Worm (Caenorhabditis elegans) whole organism, young adult: ENCODE measurements around the gene cpb-2.

Experiments used
- B0261.1 ChIP-seq: sonication (generic microtip); optimal IDR thresholded peaks from 2 replicates; lab custom pipeline; 2016; ENCODE audit warnings: mild to moderate bottlenecking, missing genetic modification characterization, moderate library complexity, missing compliant biosample characterization
- F23B12.7 ChIP-seq: sonication (generic microtip); optimal IDR thresholded peaks from 2 replicates; lab custom pipeline; 2017; ENCODE audit warnings: missing genetic modification characterization, mild to moderate bottlenecking, missing compliant biosample characterization, antibody characterized with exemption, moderate library complexity; ENCODE audit not compliant: insufficient read depth
- T26A5.8 ChIP-seq: sonication (generic microtip); optimal IDR thresholded peaks from 2 replicates; lab custom pipeline; 2016; ENCODE audit warnings: missing genetic modification characterization, missing compliant biosample characterization
- ZK185.1 ChIP-seq: sonication (generic microtip); optimal IDR thresholded peaks from 2 replicates; lab custom pipeline; 2016; ENCODE audit warnings: mild to moderate bottlenecking, missing genetic modification characterization, missing compliant biosample characterization; ENCODE audit not compliant: poor library complexity, severe bottlenecking
- akir-1 ChIP-seq: fragments of 200-800 bp; sonication (Bioruptor generic); optimal IDR thresholded peaks from 2 replicates; lab custom pipeline; 2018; ENCODE audit warnings: mild to moderate bottlenecking, missing genetic modification characterization, moderate library complexity, missing compliant biosample characterization
- attf-3 ChIP-seq: fragments of 200-800 bp; sonication (Bioruptor generic); conservative IDR thresholded peaks from 2 replicates; pipeline ENCODE4 v1.3.6; 2022; ENCODE audit warnings: missing genetic modification reagents, missing genetic modification characterization, missing compliant biosample characterization
- attf-5 ChIP-seq: fragments of 200-800 bp; sonication (Bioruptor generic); optimal IDR thresholded peaks from 2 replicates; lab custom pipeline; 2018; ENCODE audit warnings: mild to moderate bottlenecking, missing genetic modification characterization, missing compliant biosample characterization
- ccch-3 ChIP-seq: fragments of 200-800 bp; sonication (Bioruptor generic); optimal IDR thresholded peaks from 2 replicates; lab custom pipeline; 2018; ENCODE audit warnings: mild to moderate bottlenecking, missing genetic modification characterization, missing compliant biosample characterization
- cebp-1 ChIP-seq, 2 experiments: fragments of 200-800 bp in 1 of 2; sonication (Bioruptor generic) in 1 of 2; sonication (generic microtip) in 1 of 2; IDR thresholded peaks in 1 of 2; optimal IDR thresholded peaks in 1 of 2; 2 replicates each; pipeline versions ENCODE4 v1.3.6 to Lab custom; 2017 to 2022; ENCODE audit warnings: missing compliant biosample characterization in 2 of 2, missing genetic modification characterization in 2 of 2, mild to moderate bottlenecking in 1 of 2, missing genetic modification reagents in 1 of 2, moderate library complexity in 1 of 2
- die-1 ChIP-seq: sonication (generic microtip); optimal IDR thresholded peaks from 2 replicates; lab custom pipeline; 2016; ENCODE audit warnings: missing genotype, mild to moderate bottlenecking, missing genetic modification characterization, missing compliant biosample characterization
- ets-4 ChIP-seq: fragments of 200-800 bp; sonication (Bioruptor generic); optimal IDR thresholded peaks from 2 replicates; lab custom pipeline; 2018; ENCODE audit warnings: mild to moderate bottlenecking, missing genetic modification characterization, missing compliant biosample characterization
- hmg-1.2 ChIP-seq: fragments of 200-800 bp; sonication (Bioruptor generic); IDR thresholded peaks from 2 replicates; pipeline ENCODE4 v1.3.6; 2022; ENCODE audit warnings: missing genetic modification reagents, missing genetic modification characterization, missing compliant biosample characterization
- lag-1 ChIP-seq: fragments of 200-800 bp; sonication (Bioruptor generic); IDR thresholded peaks from 2 replicates; pipeline ENCODE4 v1.3.6; 2022; ENCODE audit warnings: missing genetic modification reagents, missing genetic modification characterization, missing compliant biosample characterization
- let-526 ChIP-seq: fragments of 200-800 bp; sonication (Bioruptor generic); IDR thresholded peaks from 2 replicates; pipeline ENCODE4 v1.3.6; 2022; ENCODE audit warnings: missing genetic modification reagents, missing genetic modification characterization, missing compliant biosample characterization
- lin-40 ChIP-seq: sonication (generic microtip); optimal IDR thresholded peaks from 2 replicates; lab custom pipeline; 2016; ENCODE audit warnings: missing genetic modification characterization, mild to moderate bottlenecking, missing compliant biosample characterization, missing genotype, missing genetic modification reagents
- madf-10 ChIP-seq: sonication (generic microtip); optimal IDR thresholded peaks from 2 replicates; lab custom pipeline; 2016; ENCODE audit warnings: mild to moderate bottlenecking, missing genetic modification characterization, missing compliant biosample characterization
- mcd-1 ChIP-seq: fragments of 200-800 bp; sonication (Bioruptor generic); IDR thresholded peaks from 2 replicates; pipeline ENCODE4 v1.3.6; 2022; ENCODE audit warnings: missing genetic modification reagents, missing genetic modification characterization, missing compliant biosample characterization
- nhr-27 ChIP-seq: fragments of 200-800 bp; sonication (Bioruptor generic); optimal IDR thresholded peaks from 2 replicates; lab custom pipeline; 2018; ENCODE audit warnings: mild to moderate bottlenecking, missing genetic modification characterization, moderate library complexity, missing compliant biosample characterization
- nhr-80 ChIP-seq: sonication (generic microtip); optimal IDR thresholded peaks from 2 replicates; lab custom pipeline; 2016; ENCODE audit warnings: missing genetic modification characterization, missing compliant biosample characterization
- pha-4 ChIP-seq: fragments of 150-350 bp; sonication (generic microtip); optimal IDR thresholded peaks from 2 replicates; lab custom pipeline; 2014; ENCODE audit warnings: missing biosample characterization, missing genetic modification reagents, missing genetic modification characterization
- rcor-1 ChIP-seq: fragments of 200-800 bp; sonication (Bioruptor generic); IDR thresholded peaks from 2 replicates; pipeline ENCODE4 v1.3.6; 2022; ENCODE audit warnings: missing genetic modification reagents, missing genetic modification characterization, missing compliant biosample characterization
- snpc-4 ChIP-seq, 5 experiments: fragments of 150-350 bp in 1 of 5; sonication (generic microtip) in 4 of 5; optimal IDR thresholded peaks; 2 replicates each; lab custom pipeline; 2014 to 2018; ENCODE audit warnings: missing genetic modification characterization in 5 of 5, missing biosample characterization in 3 of 5, antibody characterized with exemption in 2 of 5, mild to moderate bottlenecking in 2 of 5, missing compliant biosample characterization in 2 of 5, missing genotype in 2 of 5, moderate library complexity in 2 of 5, missing genetic modification reagents in 1 of 5
- sptf-2 ChIP-seq: fragments of 200-800 bp; sonication (Bioruptor generic); optimal IDR thresholded peaks from 2 replicates; lab custom pipeline; 2018; ENCODE audit warnings: mild to moderate bottlenecking, missing genetic modification characterization, missing compliant biosample characterization
- tbp1 ChIP-seq: fragments of 200-800 bp; sonication (Bioruptor generic); optimal IDR thresholded peaks from 2 replicates; lab custom pipeline; 2018; ENCODE audit warnings: mild to moderate bottlenecking, missing genetic modification characterization, missing compliant biosample characterization
- tbx-9 ChIP-seq: sonication (generic microtip); optimal IDR thresholded peaks from 2 replicates; lab custom pipeline; 2016; ENCODE audit warnings: borderline replicate concordance, missing genetic modification characterization, inconsistent platforms, missing compliant biosample characterization
- tlf-1 ChIP-seq: fragments of 200-800 bp; sonication (Bioruptor generic); optimal IDR thresholded peaks from 2 replicates; lab custom pipeline; 2018; ENCODE audit warnings: mild to moderate bottlenecking, missing genetic modification characterization, missing compliant biosample characterization
- xnd-1 ChIP-seq: sonication (generic microtip); optimal IDR thresholded peaks from 2 replicates; lab custom pipeline; 2016; ENCODE audit warnings: missing genotype, missing genetic modification reagents, missing genetic modification characterization, missing compliant biosample characterization
- ztf-25 ChIP-seq: fragments of 200-800 bp; sonication (Bioruptor generic); IDR thresholded peaks from 2 replicates; pipeline ENCODE4 v1.3.6; 2022; ENCODE audit warnings: missing genetic modification reagents, missing genetic modification characterization, missing compliant biosample characterization

The cpb-2 gene

ce11 chrII:6235432-6236092, 43.0 kb downstream of the cpb-2 start, which contains the start of gene T24H7.9 (continued):
- TF ChIP-seq xnd-1 = peak; percentile 58
- TF ChIP-seq ccch-3 (GFP tag; lab: Kevin White, UChicago) = no peak
- TF ChIP-seq sptf-2 = no peak
- TF ChIP-seq lag-1 (GFP tag; lab: Robert Waterston, UW) = no peak
- TF ChIP-seq lin-40 (tag; lab: Kevin White, UChicago) = no peak

DNA sequence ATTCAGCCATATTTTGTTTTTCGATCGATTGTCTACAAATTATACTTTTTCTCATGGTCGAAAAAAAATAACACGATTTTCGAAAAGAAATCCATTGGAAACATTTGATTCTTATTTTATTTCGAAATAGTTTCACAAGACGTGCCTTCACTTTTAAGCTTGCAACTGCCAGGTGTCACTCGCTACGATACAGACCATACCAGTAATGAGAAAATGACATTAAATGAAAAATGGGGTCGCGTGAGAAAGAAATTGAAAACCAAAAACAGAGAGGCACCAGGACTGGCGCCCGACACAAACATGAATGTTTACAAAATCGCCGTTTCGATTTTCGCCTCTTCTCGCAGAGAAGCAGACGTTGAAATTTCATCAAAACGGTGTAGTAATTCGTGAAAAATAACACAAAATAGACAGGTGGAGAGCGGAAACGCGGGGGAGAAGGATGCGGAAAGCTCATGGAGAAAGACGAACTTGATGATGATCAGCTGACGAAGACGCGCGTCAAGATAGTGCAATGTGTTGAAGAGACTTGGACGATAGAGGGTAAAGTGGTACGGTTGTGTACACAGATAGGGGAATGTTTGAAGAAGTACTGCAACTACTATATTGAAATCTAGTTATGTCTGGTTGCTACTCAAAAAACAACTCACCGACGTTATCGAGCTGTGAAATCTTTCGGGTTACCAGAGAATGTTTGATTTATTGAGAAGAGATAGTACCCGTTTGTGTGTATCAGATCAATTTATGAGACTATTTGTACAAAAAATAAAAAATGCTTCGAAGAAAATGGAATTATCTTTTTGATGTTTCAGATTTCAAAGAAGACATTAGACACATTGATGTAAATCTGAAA, 43.7 kb downstream of the cpb-2 start:
- peak; percentile 39 for TF ChIP-seq nhr-80 (tag; lab: Kevin White, UChicago)
- no peak for TF ChIP-seq let-526 (GFP tag; lab: Robert Waterston, UW)
- TF ChIP-seq F23B12.7 (tag; lab: Kevin White, UChicago) = peak; percentile 14
- TF ChIP-seq tlf-1 (GFP tag; lab: Kevin White, UChicago) = no peak
- no peak for TF ChIP-seq tbp1 (GFP tag; lab: Kevin White, UChicago)
- peak; percentile 71; the same call in 1 of the 2 replicates for TF ChIP-seq cebp-1 (GFP tag; IDR thresholded peaks at IDR 0.05; lab: Robert Waterston, UW)
- TF ChIP-seq cebp-1 (tag; optimal IDR thresholded peaks at IDR 0.05; lab: Kevin White, UChicago) = peak; percentile 72
- no peak for TF ChIP-seq tbx-9 (tag; lab: Kevin White, UChicago)
- no peak for TF ChIP-seq ztf-25 (GFP tag; lab: Robert Waterston, UW)
- peak; percentile 18; the same call in 1 of the 2 replicates for TF ChIP-seq hmg-1.2
- TF ChIP-seq attf-5 = peak; percentile 15
- no peak for TF ChIP-seq snpc-4 (GFP tag; optimal IDR thresholded peaks at IDR 0.05; lab: Kevin White, UChicago)
- peak in 1 of 4 experiments; percentile 20 for TF ChIP-seq snpc-4 (tag; optimal IDR thresholded peaks at IDR 0.05; lab: Kevin White, UChicago)
- TF ChIP-seq ets-4 (GFP tag; lab: Kevin White, UChicago) = no peak
- no peak for TF ChIP-seq ZK185.1 (tag; lab: Kevin White, UChicago)

ce11 chrII:6241758-6242157, 49.2 kb downstream of the cpb-2 start, which contains the start of gene T24H7.8:
T24H7.8 (plus strand) TSS chrII:6242058.
- TF ChIP-seq T26A5.8 (tag; lab: Kevin White, UChicago) (no peak), die-1 (tag; lab: Kevin White, UChicago) (no peak), pha-4 (tag; lab: Kevin White, UChicago) (no peak), madf-10 (no peak), nhr-27 (tag; lab: Kevin White, UChicago) (no peak), attf-3 (no peak), B0261.1 (tag; lab: Kevin White, UChicago) (no peak), akir-1 (no peak), mcd-1 (GFP tag; lab: Robert Waterston, UW) (no peak)
- TF ChIP-seq, all 124 proteins: peak for 0

DNA sequence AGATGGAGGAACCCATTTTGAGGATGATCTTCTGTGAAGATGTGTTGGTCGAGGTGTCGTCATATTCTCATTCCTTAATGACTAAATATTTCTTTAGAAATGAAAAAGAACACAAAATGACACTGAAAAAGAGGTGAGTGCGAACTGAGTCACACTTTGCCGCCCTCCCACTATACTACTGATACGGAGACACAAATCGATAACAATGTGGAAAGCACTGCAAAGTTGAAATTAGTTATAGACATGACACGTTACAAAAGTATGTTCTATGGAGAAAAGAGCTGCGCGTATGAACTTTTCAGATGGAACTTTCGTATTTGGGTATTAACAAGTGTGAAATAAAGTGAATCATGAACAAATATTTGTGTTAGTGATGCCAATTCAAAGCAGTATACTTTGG, 51.6 kb downstream of the cpb-2 start, which contains the start of gene tat-4:
tat-4 (minus strand) TSS at position 117 of the 400 bp plus-strand sequence.
- TF ChIP-seq rcor-1 = no peak
- peak; percentile 73 for TF ChIP-seq nhr-80 (tag; lab: Kevin White, UChicago)
